Worm (Caenorhabditis elegans) whole organism, L4 larva: ENCODE data around the gene ugt-42.

Experiments used
- F10B5.3 ChIP-seq: sonication (generic microtip); optimal IDR thresholded peaks from 2 replicates; lab custom pipeline; 2016; ENCODE audit warnings: mild to moderate bottlenecking, missing genetic modification characterization, missing compliant biosample characterization
- hlh-30 ChIP-seq: sonication (generic microtip); optimal IDR thresholded peaks from 2 replicates; lab custom pipeline; 2017; ENCODE audit warnings: antibody characterized with exemption, mild to moderate bottlenecking, missing genetic modification characterization, missing compliant biosample characterization; ENCODE audit not compliant: insufficient read depth
- nhr-11 ChIP-seq: fragments of 150-350 bp; optimal IDR thresholded peaks from 2 replicates; lab custom pipeline; 2014; ENCODE audit warnings: missing biosample characterization, missing genetic modification characterization
- nhr-237 ChIP-seq: sonication (generic microtip); optimal IDR thresholded peaks from 2 replicates; lab custom pipeline; 2017; ENCODE audit warnings: missing biosample characterization, missing genetic modification characterization
- nhr-6 ChIP-seq: fragments of 150-350 bp; optimal IDR thresholded peaks from 2 replicates; lab custom pipeline; 2014; ENCODE audit warnings: missing biosample characterization, missing genetic modification characterization
- skn-1 ChIP-seq: fragments of 150-350 bp; optimal IDR thresholded peaks from 2 replicates; lab custom pipeline; 2014; ENCODE audit warnings: missing biosample characterization, missing genetic modification characterization
- snpc-4 ChIP-seq: fragments of 150-350 bp; optimal IDR thresholded peaks from 2 replicates; lab custom pipeline; 2014; ENCODE audit warnings: missing biosample characterization, missing genetic modification characterization
- spr-1 ChIP-seq: sonication (generic microtip); optimal IDR thresholded peaks from 2 replicates; lab custom pipeline; 2016; ENCODE audit warnings: mild to moderate bottlenecking, missing genetic modification characterization, missing compliant biosample characterization
- unc-130 ChIP-seq: sonication (generic microtip); optimal IDR thresholded peaks from 2 replicates; lab custom pipeline; 2016; ENCODE audit warnings: missing genetic modification reagents, missing genetic modification characterization, missing compliant biosample characterization
- zip-2 ChIP-seq: fragments of 150-350 bp; optimal IDR thresholded peaks from 2 replicates; lab custom pipeline; 2014; ENCODE audit warnings: missing biosample characterization, missing genetic modification characterization
- ztf-11 ChIP-seq: fragments of 150-350 bp; optimal IDR thresholded peaks from 2 replicates; lab custom pipeline; 2014; ENCODE audit warnings: missing biosample characterization, missing genetic modification characterization

- TF ChIP-seq skn-1 (tag; lab: Kevin White, UChicago), result no peak
- TF ChIP-seq nhr-11 (tag; lab: Kevin White, UChicago), result no peak
- no peak for TF ChIP-seq ztf-11 (tag; lab: Kevin White, UChicago)
- TF ChIP-seq hlh-30 (tag; lab: Kevin White, UChicago), result no peak
- TF ChIP-seq zip-2 (tag; lab: Kevin White, UChicago), result peak; percentile 92
- no peak for TF ChIP-seq nhr-237
- TF ChIP-seq F10B5.3, result no peak
- no peak for TF ChIP-seq spr-1 (tag; lab: Kevin White, UChicago)
- no peak for TF ChIP-seq unc-130 (GFP tag; lab: Kevin White, UChicago)
- no peak for TF ChIP-seq nhr-6
- TF ChIP-seq snpc-4, result no peak
These were observed 52.1 kb downstream of the ugt-42 start for ce11 chrV:699051-699450.
